Fruit fly (Drosophila melanogaster) whole organism, prepupa: ENCODE data around the gene Cyp4g15.
A peak's percentile ranks its signal among the peaks of the same experiment; 100 is the strongest.

ENCODE experiments used
- CG10669 ChIP-seq: fragments of 200-800 bp; sonication (Bioruptor generic); optimal IDR thresholded peaks from 3 replicates; lab custom pipeline; 2018; ENCODE audit warnings: missing biosample characterization, mild to moderate bottlenecking, missing genetic modification characterization, moderate library complexity
- CG11294 ChIP-seq: fragments of 200-800 bp; sonication (Bioruptor generic); IDR thresholded peaks from 2 replicates; pipeline ENCODE4 v1.3.6; 2022; ENCODE audit warnings: missing biosample characterization, missing genetic modification characterization
- CG11762 ChIP-seq: fragments of 200-800 bp; sonication (Bioruptor generic); optimal IDR thresholded peaks from 3 replicates; lab custom pipeline; 2016; ENCODE audit warnings: missing biosample characterization, missing genetic modification characterization; ENCODE audit not compliant: insufficient read depth
- CG15336 ChIP-seq: fragments of 200-800 bp; sonication (Bioruptor generic); IDR thresholded peaks from 2 replicates; pipeline ENCODE4 v1.3.6; 2022; ENCODE audit warnings: missing biosample characterization, missing genetic modification characterization
- CG3032 ChIP-seq: fragments of 200-800 bp; optimal IDR thresholded peaks from 2 replicates; lab custom pipeline; 2019; ENCODE audit warnings: missing biosample characterization, mild to moderate bottlenecking, missing genetic modification characterization, moderate library complexity
- CG31627 ChIP-seq: fragments of 200-800 bp; sonication (Bioruptor generic); optimal IDR thresholded peaks from 3 replicates; lab custom pipeline; 2016; ENCODE audit warnings: missing biosample characterization, missing genetic modification characterization
- CG32006 ChIP-seq: fragments of 200-800 bp; sonication (Bioruptor generic); optimal IDR thresholded peaks from 3 replicates; lab custom pipeline; 2017; ENCODE audit warnings: missing biosample characterization, mild to moderate bottlenecking, missing genetic modification characterization
- CG34406 ChIP-seq: fragments of 200-800 bp; sonication (Bioruptor generic); optimal IDR thresholded peaks from 3 replicates; lab custom pipeline; 2016; ENCODE audit warnings: missing biosample characterization, missing genetic modification characterization
- CG3919 ChIP-seq: fragments of 200-800 bp; sonication (Bioruptor generic); optimal IDR thresholded peaks from 3 replicates; lab custom pipeline; 2016; ENCODE audit warnings: missing biosample characterization, missing genetic modification characterization
- CG4318 ChIP-seq: fragments of 200-800 bp; sonication (Bioruptor generic); optimal IDR thresholded peaks from 3 replicates; lab custom pipeline; 2017; ENCODE audit warnings: missing biosample characterization, mild to moderate bottlenecking, missing genetic modification characterization
- CG6276 ChIP-seq: fragments of 200-800 bp; sonication (Bioruptor generic); optimal IDR thresholded peaks from 2 replicates; lab custom pipeline; 2017; ENCODE audit warnings: missing biosample characterization, mild to moderate bottlenecking, missing genetic modification characterization
- CG6792 ChIP-seq: fragments of 200-800 bp; sonication (Bioruptor generic); optimal IDR thresholded peaks from 3 replicates; lab custom pipeline; 2016; ENCODE audit warnings: missing biosample characterization, missing genetic modification characterization
- CG7368 ChIP-seq: fragments of 200-800 bp; sonication (Bioruptor generic); optimal IDR thresholded peaks from 3 replicates; lab custom pipeline; 2016; ENCODE audit warnings: missing biosample characterization, missing genetic modification characterization
- CG8119 ChIP-seq: fragments of 200-800 bp; sonication (Bioruptor generic); IDR thresholded peaks from 3 replicates; pipeline ENCODE4 v1.3.6; 2022; ENCODE audit warnings: missing biosample characterization, missing genetic modification characterization
- CG8319 ChIP-seq: fragments of 200-800 bp; sonication (Bioruptor generic); optimal IDR thresholded peaks from 3 replicates; lab custom pipeline; 2016; ENCODE audit warnings: missing biosample characterization, missing genetic modification characterization
- CG8632 ChIP-seq: fragments of 200-800 bp; sonication (Bioruptor generic); optimal IDR thresholded peaks from 3 replicates; lab custom pipeline; 2016; ENCODE audit warnings: missing biosample characterization, missing genetic modification characterization
- CG9139 ChIP-seq: fragments of 200-800 bp; sonication (Bioruptor generic); optimal IDR thresholded peaks from 3 replicates; lab custom pipeline; 2017; ENCODE audit warnings: missing biosample characterization, mild to moderate bottlenecking, missing genetic modification characterization
- Eip78C ChIP-seq: fragments of 200-800 bp; sonication (Bioruptor generic); peaks from one replicate; lab custom pipeline; 2016; ENCODE audit warnings: missing biosample characterization, missing genetic modification characterization
- Eip93F ChIP-seq: fragments of 200-800 bp; sonication (Bioruptor generic); optimal IDR thresholded peaks from 2 replicates; lab custom pipeline; 2016; ENCODE audit warnings: missing biosample characterization, mild to moderate bottlenecking, missing genetic modification characterization
- Ets21C ChIP-seq: fragments of 200-800 bp; sonication (Bioruptor generic); optimal IDR thresholded peaks from 3 replicates; lab custom pipeline; 2016; ENCODE audit warnings: missing biosample characterization, missing genetic modification characterization
- Ets96B ChIP-seq: fragments of 200-800 bp; optimal IDR thresholded peaks from 2 replicates; lab custom pipeline; 2019; ENCODE audit warnings: missing biosample characterization, mild to moderate bottlenecking, missing genetic modification characterization, moderate library complexity
- Gug ChIP-seq: fragments of 200-800 bp; sonication (Bioruptor generic); IDR thresholded peaks from 2 replicates; pipeline ENCODE4 v1.3.6; 2022; ENCODE audit warnings: missing biosample characterization, missing genetic modification characterization
- Hr38 ChIP-seq: sonication (Bioruptor generic); optimal IDR thresholded peaks from 2 replicates; lab custom pipeline; 2016; ENCODE audit warnings: missing biosample characterization, missing genetic modification characterization
- Lpt ChIP-seq: fragments of 200-800 bp; sonication (Bioruptor generic); optimal IDR thresholded peaks from 3 replicates; lab custom pipeline; 2016; ENCODE audit warnings: missing biosample characterization, missing genetic modification characterization
- Met ChIP-seq: fragments of 200-800 bp; sonication (Bioruptor generic); optimal IDR thresholded peaks from 3 replicates; lab custom pipeline; 2016; ENCODE audit warnings: missing biosample characterization, missing genetic modification characterization
- OdsH ChIP-seq: fragments of 200-800 bp; sonication (Bioruptor generic); optimal IDR thresholded peaks from 3 replicates; lab custom pipeline; 2016; ENCODE audit warnings: missing biosample characterization, missing genetic modification characterization
- Smox ChIP-seq: fragments of 200-800 bp; sonication (Bioruptor generic); optimal IDR thresholded peaks from 3 replicates; lab custom pipeline; 2016; ENCODE audit warnings: missing biosample characterization, missing genetic modification characterization
- Sox102F ChIP-seq: fragments of 200-800 bp; sonication (Bioruptor generic); optimal IDR thresholded peaks from 2 replicates; lab custom pipeline; 2016; ENCODE audit warnings: missing biosample characterization, mild to moderate bottlenecking, missing genetic modification characterization
- Sox14 ChIP-seq: fragments of 200-800 bp; sonication (Bioruptor generic); optimal IDR thresholded peaks from 3 replicates; lab custom pipeline; 2016; ENCODE audit warnings: missing biosample characterization, missing genetic modification characterization
- Sox15 ChIP-seq: fragments of 200-800 bp; sonication (Bioruptor generic); optimal IDR thresholded peaks from 3 replicates; lab custom pipeline; 2016; ENCODE audit warnings: missing biosample characterization, missing genetic modification characterization
- achi ChIP-seq: fragments of 200-800 bp; sonication (Bioruptor generic); optimal IDR thresholded peaks from 3 replicates; lab custom pipeline; 2016; ENCODE audit warnings: missing biosample characterization, missing genetic modification characterization
- cyc ChIP-seq: fragments of 200-800 bp; sonication (Bioruptor generic); optimal IDR thresholded peaks from 3 replicates; lab custom pipeline; 2016; ENCODE audit warnings: missing biosample characterization, missing genetic modification characterization
- eg ChIP-seq: fragments of 200-800 bp; sonication (Bioruptor generic); IDR thresholded peaks from 3 replicates; pipeline ENCODE4 v1.3.6; 2022; ENCODE audit warnings: missing biosample characterization, missing genetic modification characterization
- esn ChIP-seq: fragments of 200-800 bp; sonication (Bioruptor generic); optimal IDR thresholded peaks from 2 replicates; lab custom pipeline; 2016; ENCODE audit warnings: missing biosample characterization, mild to moderate bottlenecking, missing genetic modification characterization, moderate library complexity
- fd59A ChIP-seq: fragments of 200-800 bp; sonication (Bioruptor generic); optimal IDR thresholded peaks from 2 replicates; lab custom pipeline; 2017; ENCODE audit warnings: missing biosample characterization, mild to moderate bottlenecking, missing genetic modification characterization, missing genetic modification reagents
- fd85E ChIP-seq: fragments of 200-800 bp; sonication (Bioruptor generic); optimal IDR thresholded peaks from 3 replicates; lab custom pipeline; 2016; ENCODE audit warnings: missing biosample characterization, missing genetic modification characterization
- fkh ChIP-seq: fragments of 200-800 bp; sonication (Bioruptor generic); optimal IDR thresholded peaks from 3 replicates; lab custom pipeline; 2017; ENCODE audit warnings: missing biosample characterization, mild to moderate bottlenecking, missing genetic modification characterization, moderate library complexity
- lz ChIP-seq: fragments of 200-800 bp; sonication (Bioruptor generic); optimal IDR thresholded peaks from 3 replicates; lab custom pipeline; 2016; ENCODE audit warnings: missing biosample characterization, missing genetic modification characterization
- net ChIP-seq: fragments of 200-800 bp; sonication (Bioruptor generic); optimal IDR thresholded peaks from 3 replicates; lab custom pipeline; 2016; ENCODE audit warnings: missing biosample characterization, missing genetic modification characterization
- pdm3 ChIP-seq: fragments of 200-800 bp; sonication (Bioruptor generic); optimal IDR thresholded peaks from 3 replicates; lab custom pipeline; 2016; ENCODE audit warnings: missing biosample characterization, missing genetic modification characterization
- salr ChIP-seq, 2 experiments: fragments of 200-800 bp; sonication (Bioruptor generic); optimal IDR thresholded peaks; 3 replicates each; lab custom pipeline; 2016 to 2018; ENCODE audit warnings: missing biosample characterization in 2 of 2, missing genetic modification characterization in 2 of 2, mild to moderate bottlenecking in 1 of 2
- svp ChIP-seq: fragments of 200-800 bp; sonication (Bioruptor generic); peaks from one replicate; lab custom pipeline; 2016; ENCODE audit warnings: missing biosample characterization, missing genetic modification characterization
- topi ChIP-seq: fragments of 200-800 bp; sonication (Bioruptor generic); optimal IDR thresholded peaks from 3 replicates; lab custom pipeline; 2016; ENCODE audit warnings: missing biosample characterization, missing genetic modification characterization

The Cyp4g15 gene

DNA sequence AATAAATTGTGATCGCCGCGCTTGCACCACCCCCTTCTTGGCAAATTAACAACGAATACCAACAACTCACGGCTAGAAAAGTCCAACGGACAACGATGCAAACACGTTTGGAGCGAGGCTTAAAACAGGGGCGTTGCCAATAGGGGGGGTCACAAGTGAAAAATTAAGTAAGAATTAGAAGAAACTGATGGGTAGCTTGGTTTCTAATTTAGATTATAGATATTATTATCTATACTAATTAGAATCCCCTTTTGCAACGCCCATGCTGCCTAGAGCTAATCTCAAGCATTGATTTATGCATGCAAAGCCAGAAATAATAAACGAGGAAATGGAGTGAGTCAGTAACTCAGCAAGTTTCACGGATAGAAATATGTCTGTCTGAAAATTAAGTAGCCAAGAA, 41.6 kb downstream of the Cyp4g15 start (continued):
- TF ChIP-seq pdm3 (GFP tag; lab: Kevin White, UChicago) (peak; percentile 61), CG4318 (peak; percentile 80), Eip78C (GFP tag; lab: Kevin White, UChicago) (peak; percentile 74), CG3919 (GFP tag; lab: Kevin White, UChicago) (peak; percentile 60), Sox14 (GFP tag; lab: Kevin White, UChicago) (peak; percentile 24), esn (GFP tag; lab: Kevin White, UChicago) (no peak), Lpt (peak; percentile 80), CG15336 (peak; percentile 92), topi (GFP tag; lab: Kevin White, UChicago) (no peak), CG3032 (tag; lab: Kevin White, UChicago) (peak; percentile 46), salr (GFP tag; optimal IDR thresholded peaks at IDR 0.05; lab: Kevin White, UChicago) (peak in 1 of 2 experiments; percentile 53), net (peak; percentile 71), CG6276 (GFP tag; lab: Kevin White, UChicago) (peak; percentile 90), fkh (GFP tag; lab: Kevin White, UChicago) (peak; percentile 3), OdsH (peak; percentile 73), CG11294 (GFP tag; lab: Robert Waterston, UW) (peak; percentile 90), Gug (GFP tag; lab: Robert Waterston, UW) (peak; percentile 89), Ets21C (GFP tag; lab: Kevin White, UChicago) (no peak), CG32006 (GFP tag; lab: Kevin White, UChicago) (peak; percentile 88), Hr38 (GFP tag; lab: Kevin White, UChicago) (no peak), CG10669 (GFP tag; lab: Kevin White, UChicago) (peak; percentile 36), CG11762 (GFP tag; lab: Kevin White, UChicago) (peak; percentile 18), Ets96B (tag; lab: Kevin White, UChicago) (peak; percentile 33), CG7368 (GFP tag; lab: Kevin White, UChicago) (peak; percentile 21), eg (GFP tag; lab: Robert Waterston, UW) (peak; percentile 96), svp (GFP tag; lab: Kevin White, UChicago) (no peak), CG34406 (GFP tag; lab: Kevin White, UChicago) (no peak)

DNA sequence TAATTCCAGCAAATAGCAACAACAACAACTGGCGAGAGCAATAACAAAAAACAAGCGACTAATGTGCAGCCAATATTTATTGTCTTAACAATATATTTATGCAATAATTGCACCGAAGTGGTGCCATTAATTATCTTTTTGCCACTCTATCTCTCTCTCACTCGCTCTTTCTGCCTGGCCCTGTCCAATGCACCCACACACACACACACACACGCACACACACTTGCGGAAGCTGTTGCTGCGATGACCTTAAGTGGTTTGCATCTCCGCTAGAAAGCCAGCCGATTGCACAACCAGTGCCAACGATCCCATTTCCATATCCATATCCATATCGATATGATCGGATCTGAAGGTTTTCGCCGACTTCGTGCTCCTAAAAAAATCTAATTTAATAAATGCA, 43.4 kb downstream of the Cyp4g15 start:
- TF ChIP-seq Sox102F (GFP tag; lab: Kevin White, UChicago) (no peak), CG34406 (GFP tag; lab: Kevin White, UChicago) (no peak), CG9139 (GFP tag; lab: Kevin White, UChicago) (no peak), Smox (GFP tag; lab: Kevin White, UChicago) (no peak), net (no peak), CG10669 (GFP tag; lab: Kevin White, UChicago) (no peak), Eip93F (no peak), Lpt (no peak), CG8632 (GFP tag; lab: Kevin White, UChicago) (no peak), achi (GFP tag; lab: Kevin White, UChicago) (no peak), pdm3 (GFP tag; lab: Kevin White, UChicago) (no peak), Sox15 (GFP tag; lab: Kevin White, UChicago) (no peak), CG31627 (GFP tag; lab: Kevin White, UChicago) (no peak), CG6792 (no peak), CG3919 (GFP tag; lab: Kevin White, UChicago) (no peak), cyc (no peak)
- TF ChIP-seq, all 60 proteins: peak for 0

DNA sequence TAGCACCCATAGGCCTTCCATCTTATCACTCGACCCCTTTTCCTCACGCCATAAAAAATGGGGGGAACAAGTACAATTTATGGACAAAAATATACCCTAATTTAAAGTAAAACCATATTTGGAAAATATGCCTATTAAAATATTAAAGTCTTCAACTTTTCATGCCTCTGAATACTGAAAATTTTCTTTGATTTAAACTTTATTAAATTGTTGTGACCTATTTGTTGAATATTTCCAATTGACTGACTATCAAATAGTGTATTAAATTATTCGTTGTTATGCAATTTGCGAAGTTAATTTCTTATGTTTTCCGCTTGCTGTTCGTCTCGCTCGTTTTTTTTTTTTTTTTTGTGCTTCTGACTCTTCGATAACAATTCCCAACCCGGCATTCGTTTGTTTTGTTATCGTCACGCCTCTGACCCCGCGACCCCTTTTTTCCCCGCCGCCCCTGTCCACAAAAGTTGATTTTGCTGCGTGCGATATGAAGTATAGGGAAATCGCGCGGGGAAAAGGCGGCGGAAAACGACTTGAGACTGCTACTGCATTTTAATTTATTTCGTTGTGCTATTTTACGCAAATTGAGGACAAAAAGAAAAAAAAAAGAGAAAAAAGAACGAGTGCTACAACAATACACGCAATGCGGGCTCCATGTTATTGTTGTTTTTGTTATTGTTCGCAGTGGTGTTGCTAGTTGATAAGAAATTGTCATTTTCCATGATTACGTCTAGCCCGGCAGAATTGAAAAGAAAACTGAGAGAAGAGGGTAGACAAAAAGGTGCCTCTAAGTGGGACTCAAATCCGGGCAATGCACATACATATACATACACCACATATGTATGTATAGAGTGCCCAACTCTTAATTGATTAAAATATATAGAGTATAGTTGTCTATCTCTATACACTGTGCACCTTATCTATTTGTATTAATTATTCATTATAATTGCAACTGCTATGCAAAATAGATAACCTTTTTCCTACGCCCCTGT, 45.0 kb downstream of the Cyp4g15 start:
- no peak for TF ChIP-seq Ets21C (GFP tag; lab: Kevin White, UChicago)
- peak; percentile 56 for TF ChIP-seq OdsH
- TF ChIP-seq esn (GFP tag; lab: Kevin White, UChicago), result peak; percentile 41
- no peak for TF ChIP-seq CG4318
- TF ChIP-seq CG8319 (GFP tag; lab: Kevin White, UChicago), result peak; percentile 17
- peak; percentile 93 for TF ChIP-seq svp (GFP tag; lab: Kevin White, UChicago)
- no peak for TF ChIP-seq lz (GFP tag; lab: Kevin White, UChicago)
- TF ChIP-seq salr (GFP tag; optimal IDR thresholded peaks at IDR 0.05; lab: Kevin White, UChicago), result peak in 1 of 2 experiments; percentile 49
- peak; percentile 19 for TF ChIP-seq CG10669 (GFP tag; lab: Kevin White, UChicago)
- TF ChIP-seq cyc, result no peak
- TF ChIP-seq CG3032 (tag; lab: Kevin White, UChicago), result peak; percentile 49
- TF ChIP-seq topi (GFP tag; lab: Kevin White, UChicago), result peak; percentile 33
- TF ChIP-seq Met (GFP tag; lab: Kevin White, UChicago), result peak; percentile 11
- TF ChIP-seq CG31627 (GFP tag; lab: Kevin White, UChicago), result peak; percentile 20
- TF ChIP-seq Gug (GFP tag; lab: Robert Waterston, UW), result peak; percentile 32
- TF ChIP-seq net, result peak; percentile 15
- TF ChIP-seq CG6276 (GFP tag; lab: Kevin White, UChicago), result peak; percentile 39
- peak; percentile 25 for TF ChIP-seq fd59A (GFP tag; lab: Kevin White, UChicago)
- peak; percentile 54 for TF ChIP-seq CG8119
- no peak for TF ChIP-seq fd85E
- TF ChIP-seq CG11294 (GFP tag; lab: Robert Waterston, UW), result peak; percentile 60; the same call in 1 of the 2 replicates
- TF ChIP-seq CG34406 (GFP tag; lab: Kevin White, UChicago), result peak; percentile 59
